Worm (Caenorhabditis elegans): Measurements from ENCODE around the gene twk-5.

The twk-5 gene

DNA sequence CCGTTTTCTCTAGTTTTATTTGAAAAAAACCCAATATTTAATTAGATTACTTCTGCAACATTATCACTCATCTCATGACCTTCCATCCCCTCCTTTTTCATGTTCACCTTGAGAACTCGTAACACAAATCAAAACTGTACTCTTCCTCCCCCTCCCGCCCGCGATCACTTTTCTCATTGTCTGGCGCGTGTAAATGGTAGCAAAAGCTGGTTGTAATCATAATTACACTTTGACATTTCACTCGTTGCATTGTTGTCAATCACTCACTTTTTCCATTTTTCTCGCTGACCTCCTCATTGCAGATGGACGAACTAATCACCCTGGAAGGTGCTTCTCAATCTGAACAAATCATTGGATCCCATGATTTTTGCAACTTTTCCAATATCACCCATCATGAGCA, 25.3 kb upstream of the twk-5 start, which contains the start of gene npr-41:
TSS of gene npr-41 (plus strand) at position 301 of the 400 bp plus-strand sequence.
- TF ChIP-seq mdt-29 (GFP tag; IDR thresholded peaks at IDR 0.05) (no peak), skn-1 (tag; optimal IDR thresholded peaks at IDR 0.05) (no peak), hlh-11 (tag; optimal IDR thresholded peaks at IDR 0.05) (no peak), mxl-3 (GFP tag; optimal IDR thresholded peaks at IDR 0.05) (no peak), fkh-10 (GFP tag; optimal IDR thresholded peaks at IDR 0.05) (no peak), aly-2 (tag; optimal IDR thresholded peaks at IDR 0.05) (no peak), lin-13 (GFP tag; optimal IDR thresholded peaks at IDR 0.05) (no peak), nhr-48 (tag; optimal IDR thresholded peaks at IDR 0.05) (no peak), ceh-28 (tag; optimal IDR thresholded peaks at IDR 0.05) (no peak), nhr-6 (tag; optimal IDR thresholded peaks at IDR 0.05) (no peak), mes-2 (tag; optimal IDR thresholded peaks at IDR 0.05; ENCODE audit: poor library complexity, severe bottlenecking) (no peak), ctbp-1 (GFP tag; IDR thresholded peaks at IDR 0.05) (no peak), mep-1 (tag; optimal IDR thresholded peaks at IDR 0.05) (no peak), arid-1 (GFP tag; conservative IDR thresholded peaks at IDR 0.05) (no peak), hlh-30 (tag; optimal IDR thresholded peaks at IDR 0.05; ENCODE audit: insufficient read depth) (no peak)

- no peak for TF ChIP-seq ceh-82 (tag; optimal IDR thresholded peaks at IDR 0.05)
- no peak for TF ChIP-seq mxl-2 (GFP tag; conservative IDR thresholded peaks at IDR 0.05)
- no peak for TF ChIP-seq ceh-20 (GFP tag; IDR thresholded peaks at IDR 0.05)
- TF ChIP-seq spr-3 (GFP tag; optimal IDR thresholded peaks at IDR 0.05): no peak
- no peak for TF ChIP-seq php-3 (GFP tag; IDR thresholded peaks at IDR 0.05)
- no peak for TF ChIP-seq dmd-9 (GFP tag; IDR thresholded peaks at IDR 0.05)
- TF ChIP-seq nhr-111 (GFP tag; optimal IDR thresholded peaks at IDR 0.05): no peak
- TF ChIP-seq mdl-1 (tag; optimal IDR thresholded peaks at IDR 0.05): no peak
- TF ChIP-seq unc-62 (GFP tag; optimal IDR thresholded peaks at IDR 0.05 in 1 of 2): no peak
- no peak for TF ChIP-seq unc-62 (tag; optimal IDR thresholded peaks at IDR 0.05)
- TF ChIP-seq fkh-10 (GFP tag; optimal IDR thresholded peaks at IDR 0.05): no peak
- no peak for TF ChIP-seq nhr-41 (GFP tag; IDR thresholded peaks at IDR 0.05)
Observed at ce11 chrII:11503761-11504160, 18.7 kb upstream of the twk-5 start.

- peak; percentile 68 for TF ChIP-seq mxl-3 (GFP tag; optimal IDR thresholded peaks at IDR 0.05)
- TF ChIP-seq lin-29 (GFP tag; IDR thresholded peaks at IDR 0.05): no peak
- peak; percentile 86 for TF ChIP-seq nhr-28 (tag; optimal IDR thresholded peaks at IDR 0.05)
- TF ChIP-seq nhr-48 (tag; optimal IDR thresholded peaks at IDR 0.05): peak; percentile 28
- TF ChIP-seq nhr-25 (tag; optimal IDR thresholded peaks at IDR 0.05; ENCODE audit: borderline replicate concordance, insufficient read depth): peak; percentile 6
- no peak for TF ChIP-seq egl-43 (GFP tag; IDR thresholded peaks at IDR 0.05)
- peak in 1 of 2 experiments; percentile 54 for TF ChIP-seq mdl-1 (tag; optimal IDR thresholded peaks at IDR 0.05)
- TF ChIP-seq hlh-11 (tag; optimal IDR thresholded peaks at IDR 0.05): peak; percentile 51
- no peak for TF ChIP-seq lsy-2 (tag; optimal IDR thresholded peaks at IDR 0.05)
Observed at ce11 chrII:11501956-11502355, 16.9 kb upstream of the twk-5 start.

ce11 chrII:11500198-11500597, 15.1 kb upstream of the twk-5 start, which contains the start of gene B0334.20:
Gene B0334.20 (minus strand): TSS chrII:11500459.
- TF ChIP-seq daf-16 (GFP tag; optimal IDR thresholded peaks at IDR 0.05): no peak
- peak; percentile 62 for TF ChIP-seq daf-16 (tag; optimal IDR thresholded peaks at IDR 0.05)
- no peak for TF ChIP-seq F10B5.3 (tag; optimal IDR thresholded peaks at IDR 0.05)
- no peak for TF ChIP-seq dmd-9 (GFP tag; IDR thresholded peaks at IDR 0.05)
- TF ChIP-seq saeg-2 (GFP tag; IDR thresholded peaks at IDR 0.05): no peak
- TF ChIP-seq aly-2 (tag; optimal IDR thresholded peaks at IDR 0.05): no peak
- no peak for TF ChIP-seq T20F7.1 (GFP tag; optimal IDR thresholded peaks at IDR 0.05)
- no peak for TF ChIP-seq egl-27 (tag; optimal IDR thresholded peaks at IDR 0.05)
- no peak for TF ChIP-seq mxl-2 (GFP tag; conservative IDR thresholded peaks at IDR 0.05)
- TF ChIP-seq nhr-28 (tag; optimal IDR thresholded peaks at IDR 0.05): peak; percentile 81
- TF ChIP-seq Y105C5A.15 (GFP tag; IDR thresholded peaks at IDR 0.05): no peak
- no peak for TF ChIP-seq mdl-1 (tag; optimal IDR thresholded peaks at IDR 0.05)
- peak; percentile 46 for TF ChIP-seq pqm-1 (tag; optimal IDR thresholded peaks at IDR 0.05)
- no peak for TF ChIP-seq lin-15B (tag; optimal IDR thresholded peaks at IDR 0.05)
- no peak for TF ChIP-seq hlh-11 (tag; optimal IDR thresholded peaks at IDR 0.05)
- TF ChIP-seq zfp-2 (tag; optimal IDR thresholded peaks at IDR 0.05): no peak
- no peak for TF ChIP-seq spr-3 (GFP tag; optimal IDR thresholded peaks at IDR 0.05)
- TF ChIP-seq aha-1 (tag): no peak
- peak; percentile 42; the same call in 1 of the 2 replicates for TF ChIP-seq php-3 (GFP tag; IDR thresholded peaks at IDR 0.05)
- no peak for TF ChIP-seq nhr-237 (tag; optimal IDR thresholded peaks at IDR 0.05)
- TF ChIP-seq mdt-29 (GFP tag; IDR thresholded peaks at IDR 0.05): no peak
- no peak for TF ChIP-seq spr-1 (tag; optimal IDR thresholded peaks at IDR 0.05)
